Worm (Caenorhabditis elegans): Measurements from ENCODE around the gene inx-11.

inx-11 gene

DNA sequence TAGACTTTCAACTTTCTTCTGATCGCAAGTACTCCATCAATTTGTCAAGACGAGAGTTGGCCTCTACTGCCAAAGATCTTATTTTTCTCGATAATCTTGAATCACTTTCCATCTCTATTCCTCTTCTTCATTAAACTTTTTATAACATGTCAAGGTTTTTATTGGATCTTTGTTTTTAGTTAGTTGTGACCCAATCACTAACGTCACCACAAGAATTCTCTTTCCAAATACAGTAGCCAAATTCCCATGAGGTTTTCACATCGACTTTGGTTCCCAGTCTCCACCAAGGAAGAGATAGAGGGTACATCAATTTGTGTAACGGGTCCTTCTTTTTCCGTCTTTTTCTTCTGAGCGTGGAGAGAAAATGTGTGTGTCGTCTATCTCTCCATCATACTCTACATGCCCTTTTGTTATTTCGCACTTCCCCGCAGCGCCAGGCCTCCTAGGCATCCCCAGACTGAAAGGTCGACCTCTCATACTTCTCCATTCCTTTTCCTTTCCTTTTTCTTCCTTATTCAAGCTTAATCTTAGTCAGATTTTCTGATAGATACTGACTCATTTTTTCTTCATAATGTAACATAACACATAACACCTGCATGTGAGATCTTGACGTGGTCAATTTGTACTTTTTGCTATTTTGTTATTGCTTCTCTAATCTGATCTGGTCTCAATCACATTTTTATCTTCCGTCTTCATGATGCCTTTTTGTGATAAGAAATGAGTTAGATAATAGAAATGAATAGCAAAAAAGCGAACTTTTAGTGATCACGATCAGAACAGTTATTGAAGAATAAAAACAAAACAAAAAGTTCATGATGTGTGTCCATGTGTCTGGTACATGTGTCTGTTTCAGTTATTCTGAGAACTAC is 52.2 kb downstream of the inx-11 start:
- TF ChIP-seq W03F9.2 (tag; optimal IDR thresholded peaks at IDR 0.05) (no peak), dao-5 (tag; optimal IDR thresholded peaks at IDR 0.05) (no peak), him-1 (tag; optimal IDR thresholded peaks at IDR 0.05) (no peak)

- TF ChIP-seq W03F9.2 (tag; optimal IDR thresholded peaks at IDR 0.05): no peak
- peak; percentile 19 for TF ChIP-seq him-1 (tag; optimal IDR thresholded peaks at IDR 0.05)
- TF ChIP-seq dao-5 (tag; optimal IDR thresholded peaks at IDR 0.05): no peak
These were observed 53.0 kb downstream of the inx-11 start for ce11 chrV:12540018-12540417.

ce11 chrV:12540739-12541138 is 53.7 kb downstream of the inx-11 start, which contains the start of gene F45D3.2:
TSS of gene F45D3.2 (plus strand) at chrV:12541039.
- TF ChIP-seq dao-5 (tag; optimal IDR thresholded peaks at IDR 0.05): no peak
- no peak for TF ChIP-seq him-1 (tag; optimal IDR thresholded peaks at IDR 0.05)
- no peak for TF ChIP-seq W03F9.2 (tag; optimal IDR thresholded peaks at IDR 0.05)

DNA sequence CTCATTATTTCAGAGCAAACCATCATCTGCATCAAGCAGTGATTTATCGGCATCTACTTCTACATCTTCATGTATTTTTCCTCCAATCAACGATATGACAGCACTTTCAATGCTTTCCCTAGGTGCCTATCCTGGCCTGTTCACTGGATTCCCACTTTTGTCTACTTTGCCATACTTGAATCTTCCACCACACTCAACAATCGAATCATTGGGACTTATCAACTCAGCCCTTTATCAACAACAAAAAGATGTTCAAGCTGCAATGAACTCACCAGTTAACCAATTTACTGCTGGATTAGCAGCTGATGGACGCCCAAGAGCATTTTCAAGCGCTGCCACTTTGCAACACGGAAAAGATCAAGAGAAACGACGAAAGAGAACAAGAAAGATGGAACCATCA is 54.2 kb downstream of the inx-11 start:
- TF ChIP-seq W03F9.2 (tag; optimal IDR thresholded peaks at IDR 0.05) (no peak), him-1 (tag; optimal IDR thresholded peaks at IDR 0.05) (no peak), dao-5 (tag; optimal IDR thresholded peaks at IDR 0.05) (no peak)

All from whole organism, L4/young adult.